Fruit fly (Drosophila melanogaster) whole organism, prepupa: ENCODE results near the gene CG45413.

Experiments
- CG11294 ChIP-seq: fragments of 200-800 bp; sonication (Bioruptor generic); IDR thresholded peaks from 2 replicates; pipeline ENCODE4 v1.3.6; 2022; ENCODE audit warnings: missing biosample characterization, missing genetic modification characterization
- CG11902 ChIP-seq: fragments of 200-800 bp; sonication (Bioruptor generic); optimal IDR thresholded peaks from 3 replicates; lab custom pipeline; 2016; ENCODE audit warnings: missing biosample characterization, missing genetic modification characterization

dm6 chr3L:6976601-6977140 lies 44.9 kb upstream of the CG45413 start:
- no peak for TF ChIP-seq CG11902 (GFP tag; lab: Kevin White, UChicago)
- no peak for TF ChIP-seq CG11294
